Worm (Caenorhabditis elegans) whole organism, L2 larva: ENCODE measurements around the gene srx-86.

Experiments
- aly-2 ChIP-seq: fragments of 150-350 bp; optimal IDR thresholded peaks from 2 replicates; lab custom pipeline; 2014; ENCODE audit warnings: missing biosample characterization, missing genetic modification characterization
- ama-1 ChIP-seq: fragments of 150-350 bp; optimal IDR thresholded peaks from 2 replicates; lab custom pipeline; 2018; ENCODE audit warnings: inconsistent platforms
- ceh-82 ChIP-seq: fragments of 150-350 bp; optimal IDR thresholded peaks from 2 replicates; lab custom pipeline; 2014; ENCODE audit warnings: missing biosample characterization, missing genetic modification characterization
- lin-39 ChIP-seq: fragments of 150-350 bp; optimal IDR thresholded peaks from 2 replicates; lab custom pipeline; 2014; ENCODE audit warnings: missing biosample characterization, missing genetic modification reagents, missing genetic modification characterization
- nhr-25 ChIP-seq: fragments of 150-350 bp; sonication (generic microtip); optimal IDR thresholded peaks from 3 replicates; lab custom pipeline; 2014; ENCODE audit warnings: missing biosample characterization, missing genetic modification characterization
- snpc-4 ChIP-seq: fragments of 150-350 bp; optimal IDR thresholded peaks from 2 replicates; lab custom pipeline; 2014; ENCODE audit warnings: missing biosample characterization, missing genetic modification characterization
- ztf-11 ChIP-seq: sonication (generic microtip); optimal IDR thresholded peaks from 2 replicates; lab custom pipeline; 2017; ENCODE audit warnings: missing biosample characterization, missing genetic modification characterization

DNA sequence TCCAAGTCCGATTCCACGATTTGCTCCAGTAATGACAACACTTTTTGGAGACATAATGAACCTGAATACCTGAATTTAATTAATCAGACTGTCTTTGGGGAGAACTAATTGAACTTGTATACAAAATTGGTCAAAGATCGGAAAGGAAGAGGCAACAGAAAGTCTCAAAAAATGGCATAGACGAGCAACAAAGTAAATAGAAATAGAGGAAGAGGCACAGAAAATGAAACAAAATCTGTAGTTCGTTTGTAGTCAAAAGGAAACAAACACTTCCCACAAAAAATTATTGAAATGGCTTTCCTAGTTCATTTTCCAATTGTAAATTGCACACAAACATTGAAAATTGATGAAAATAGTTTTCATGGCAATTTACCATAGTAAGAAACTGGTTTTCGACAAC lies 48.1 kb upstream of the srx-86 start, which contains the start of gene C55A6.6:
- TF ChIP-seq ama-1 (no peak), nhr-25 (no peak), ztf-11 (tag; lab: Kevin White, UChicago) (no peak), lin-39 (tag; lab: Kevin White, UChicago) (no peak), snpc-4 (tag; lab: Kevin White, UChicago) (no peak), aly-2 (tag; lab: Kevin White, UChicago) (no peak), ceh-82 (tag; lab: Kevin White, UChicago) (no peak)
